Fruit fly (Drosophila melanogaster): ENCODE results near the gene Rpn9.

DNA sequence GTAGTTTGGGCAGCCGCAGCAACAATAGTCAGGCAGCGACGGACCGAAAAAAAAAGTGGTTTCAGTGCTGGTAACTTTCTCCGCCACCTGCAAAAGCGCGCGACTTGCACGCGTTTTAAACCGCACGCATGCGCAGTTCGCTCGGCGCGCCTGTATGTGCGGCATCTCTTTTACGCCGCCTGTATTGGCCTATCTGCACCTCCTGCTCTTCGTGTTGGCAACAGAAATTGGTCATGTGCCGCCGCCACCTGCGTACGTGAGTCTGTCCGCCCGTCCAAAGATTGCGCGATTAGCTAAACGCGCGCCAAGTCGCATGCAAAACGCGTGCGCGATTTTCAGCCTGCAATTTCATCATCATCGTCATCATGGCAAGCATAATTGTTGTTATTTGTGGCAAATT lies 2.4 kb upstream of the Rpn9 start:
- TF ChIP-seq psq (optimal IDR thresholded peaks at IDR 0.05) (no peak), Myc (optimal IDR thresholded peaks at IDR 0.05) (no peak)

All from Kc167 (cell line).